Fruit fly (Drosophila melanogaster): Measurements from ENCODE around the gene CG11109.
A peak's percentile ranks its signal among the peaks of the same experiment; 100 is the strongest.

CG11109 gene

DNA sequence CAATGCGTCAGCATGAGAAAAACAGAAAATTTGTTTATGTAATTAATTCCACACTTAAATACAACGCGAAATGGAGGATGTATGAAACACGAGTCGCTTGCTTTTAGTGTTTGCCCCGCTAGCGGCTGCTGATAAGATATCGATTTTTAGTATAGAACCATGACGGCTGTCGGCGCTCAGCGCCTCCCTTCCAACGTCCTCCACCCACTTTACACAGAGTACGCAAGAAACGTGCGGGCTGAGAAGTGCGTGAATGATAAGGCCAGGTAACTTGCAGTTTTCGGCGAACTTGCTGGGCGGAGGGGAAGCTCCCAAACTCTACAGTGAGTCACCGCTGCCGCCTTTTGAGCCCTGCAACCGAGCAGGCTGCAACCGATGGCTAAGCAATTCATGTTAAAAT lies 1.6 kb upstream of the CG11109 start (continued):
- no peak for TF ChIP-seq Hmr (GFP tag; optimal IDR thresholded peaks at IDR 0.05)
- TF ChIP-seq CG10431 (GFP tag; optimal IDR thresholded peaks at IDR 0.05) = no peak
- no peak for TF ChIP-seq BEAF-32 (GFP tag; optimal IDR thresholded peaks at IDR 0.05)
- no peak for TF ChIP-seq CG34376 (GFP tag; optimal IDR thresholded peaks at IDR 0.05)
- TF ChIP-seq CG13287 (GFP tag; IDR thresholded peaks at IDR 0.05; ENCODE audit: partially characterized antibody) = no peak
- TF ChIP-seq onecut (GFP tag; IDR thresholded peaks at IDR 0.05) = peak; percentile 85
- TF ChIP-seq usp (GFP tag; optimal IDR thresholded peaks at IDR 0.05) = no peak
- TF ChIP-seq cwo (GFP tag; optimal IDR thresholded peaks at IDR 0.05) = peak; percentile 92
- 0 out of 3 replicates have a peak, but pooled peaks have one; percentile 4 for TF ChIP-seq gce (GFP tag; IDR thresholded peaks at IDR 0.05)
- no peak for TF ChIP-seq ftz-f1 (GFP tag; optimal IDR thresholded peaks at IDR 0.05)
- TF ChIP-seq pros (GFP tag; optimal IDR thresholded peaks at IDR 0.05) = no peak
- TF ChIP-seq salm (tag; optimal IDR thresholded peaks at IDR 0.05) = no peak
- no peak for TF ChIP-seq hkb (optimal IDR thresholded peaks at IDR 0.05)
- no peak for TF ChIP-seq hkb (GFP tag; IDR thresholded peaks at IDR 0.05)
- no peak for TF ChIP-seq oc (tag; optimal IDR thresholded peaks at IDR 0.05)
- TF ChIP-seq CG8388 (GFP tag; optimal IDR thresholded peaks at IDR 0.05) = no peak
- no peak for TF ChIP-seq Camta (GFP tag; optimal IDR thresholded peaks at IDR 0.05)
- no peak for TF ChIP-seq bbx (GFP tag; IDR thresholded peaks at IDR 0.05; ENCODE audit: partially characterized antibody)
- TF ChIP-seq CG7357 (GFP tag; IDR thresholded peaks at IDR 0.05) = no peak
- peak; percentile 47 for TF ChIP-seq sug (tag; optimal IDR thresholded peaks at IDR 0.05)
- no peak for TF ChIP-seq sc (optimal IDR thresholded peaks at IDR 0.05)
- no peak for TF ChIP-seq sc (GFP tag; optimal IDR thresholded peaks at IDR 0.05)
- TF ChIP-seq CG8281 (tag; optimal IDR thresholded peaks at IDR 0.05) = no peak
- TF ChIP-seq CoRest (tag; optimal IDR thresholded peaks at IDR 0.05) = no peak
- no peak for TF ChIP-seq CG1233 (GFP tag; optimal IDR thresholded peaks at IDR 0.05)
- TF ChIP-seq Pdp1 (GFP tag; optimal IDR thresholded peaks at IDR 0.05) = peak in 1 of 2 experiments; percentile 64
- TF ChIP-seq jing (GFP tag; optimal IDR thresholded peaks at IDR 0.05) = no peak
- TF ChIP-seq Max (GFP tag; optimal IDR thresholded peaks at IDR 0.05) = no peak
- TF ChIP-seq btn (GFP tag; optimal IDR thresholded peaks at IDR 0.05) = no peak
- TF ChIP-seq tup (GFP tag; optimal IDR thresholded peaks at IDR 0.05) = no peak
- peak; percentile 16 for TF ChIP-seq exex (tag; optimal IDR thresholded peaks at IDR 0.05)
- TF ChIP-seq crol (GFP tag; IDR thresholded peaks at IDR 0.05) = peak; percentile 79
- TF ChIP-seq Optix (GFP tag; IDR thresholded peaks at IDR 0.05) = no peak
- no peak for TF ChIP-seq eyg (GFP tag; optimal IDR thresholded peaks at IDR 0.05)
- no peak for TF ChIP-seq ken (GFP tag; IDR thresholded peaks at IDR 0.05)
- no peak for TF ChIP-seq CG8944 (GFP tag; optimal IDR thresholded peaks at IDR 0.05)

DNA sequence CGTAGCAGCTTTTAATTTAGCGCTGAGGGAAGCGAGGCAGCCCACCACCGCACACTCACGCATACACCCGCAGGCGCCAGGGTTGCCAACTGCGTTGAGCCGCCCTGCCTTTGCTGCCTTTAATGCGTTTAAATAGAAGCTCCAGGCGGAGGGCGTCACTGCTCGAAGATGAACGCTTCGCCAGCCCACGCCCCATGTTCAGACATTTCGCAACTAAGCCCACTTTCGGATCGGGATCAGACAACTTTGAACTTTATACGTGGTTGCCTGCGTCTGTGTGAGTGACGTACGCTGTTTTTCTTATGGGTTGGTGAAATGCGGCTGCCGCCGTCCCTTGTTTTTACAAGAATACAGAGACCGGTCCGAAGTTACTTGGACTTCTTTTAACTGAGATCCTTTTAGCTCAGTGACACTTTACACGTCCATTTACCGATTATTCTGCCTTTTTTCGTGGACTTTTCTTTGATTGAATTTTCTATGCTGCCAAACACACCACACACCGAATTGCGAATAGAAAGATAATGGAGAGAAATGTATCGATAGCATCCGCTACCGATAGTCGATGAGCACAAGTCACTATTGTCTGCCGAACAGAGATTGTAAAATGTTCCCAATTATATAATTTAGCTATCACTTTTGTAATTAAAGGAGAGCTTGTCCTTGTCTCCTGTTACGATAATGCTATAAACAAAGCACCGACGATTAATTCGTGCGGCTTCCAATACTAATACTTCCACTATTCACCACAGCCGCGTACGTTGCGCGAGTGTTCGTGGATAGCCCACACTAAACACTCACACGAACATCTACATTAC lies 763 bp upstream of the CG11109 start:
- no peak for TF ChIP-seq CG43689 (GFP tag; IDR thresholded peaks at IDR 0.05)
- TF ChIP-seq NFAT (GFP tag; IDR thresholded peaks at IDR 0.05) = peak; percentile 50; the same call in 1 of the 2 replicates
- peak; percentile 52; the same call in 1 of the 2 replicates for TF ChIP-seq ato (GFP tag; IDR thresholded peaks at IDR 0.05; ENCODE audit: partially characterized antibody)
- peak; percentile 17 for TF ChIP-seq grau (tag; optimal IDR thresholded peaks at IDR 0.05)
- TF ChIP-seq CG31388 (GFP tag; optimal IDR thresholded peaks at IDR 0.05) = no peak
- TF ChIP-seq ranshi (GFP tag; IDR thresholded peaks at IDR 0.05) = no peak
- no peak for TF ChIP-seq CG11560 (tag; IDR thresholded peaks at IDR 0.05)
- TF ChIP-seq chn (GFP tag; optimal IDR thresholded peaks at IDR 0.05) = no peak
- peak; percentile 45 for TF ChIP-seq slbo (GFP tag; IDR thresholded peaks at IDR 0.05)
- no peak for TF ChIP-seq CG10979 (tag; optimal IDR thresholded peaks at IDR 0.05)
- no peak for TF ChIP-seq fd102C (GFP tag; optimal IDR thresholded peaks at IDR 0.05)
- TF ChIP-seq NfI (GFP tag; optimal IDR thresholded peaks at IDR 0.05) = no peak
- TF ChIP-seq dan (GFP tag; IDR thresholded peaks at IDR 0.05) = no peak
- no peak for TF ChIP-seq H15 (GFP tag; IDR thresholded peaks at IDR 0.05)
- no peak for TF ChIP-seq luna (GFP tag; optimal IDR thresholded peaks at IDR 0.05)
- peak; percentile 21 for TF ChIP-seq Mes4 (GFP tag; optimal IDR thresholded peaks at IDR 0.05)

All from whole organism, embryonic.